Worm (Caenorhabditis elegans) whole organism, L4 larva: ENCODE data around the gene pdi-2.
A peak's percentile ranks its signal among the peaks of the same experiment; 100 is the strongest.

ENCODE experiments used
- F26F4.8 ChIP-seq: fragments of 200-800 bp; sonication (Bioruptor generic); conservative IDR thresholded peaks from 2 replicates; pipeline ENCODE4 v1.3.6; 2022; ENCODE audit warnings: missing genetic modification characterization, missing compliant biosample characterization
- F44E2.7 ChIP-seq: fragments of 200-800 bp; sonication (Bioruptor generic); IDR thresholded peaks from 2 replicates; pipeline ENCODE4 v2.1.2; 2022; ENCODE audit warnings: missing genetic modification characterization, missing compliant biosample characterization
- R02D3.7 ChIP-seq: fragments of 150-350 bp; sonication (generic microtip); optimal IDR thresholded peaks from 3 replicates; lab custom pipeline; 2014; ENCODE audit warnings: missing biosample characterization, missing genetic modification characterization
- T20F7.1 ChIP-seq: fragments of 200-800 bp; sonication (Bioruptor generic); optimal IDR thresholded peaks from 2 replicates; lab custom pipeline; 2018; ENCODE audit warnings: mild to moderate bottlenecking, missing genetic modification characterization, missing compliant biosample characterization
- Y48G9A.11 ChIP-seq: fragments of 200-800 bp; sonication (Bioruptor generic); IDR thresholded peaks from 2 replicates; pipeline ENCODE4 v1.3.6; 2022; ENCODE audit warnings: missing genetic modification reagents, missing genetic modification characterization, missing compliant biosample characterization
- aha-1 ChIP-seq: fragments of 150-350 bp; peaks from one replicate; lab custom pipeline; 2014; ENCODE audit warnings: missing biosample characterization, missing genetic modification characterization
- aly-2 ChIP-seq: sonication (generic microtip); optimal IDR thresholded peaks from 2 replicates; lab custom pipeline; 2018; ENCODE audit warnings: missing biosample characterization, missing genetic modification characterization
- attf-4 ChIP-seq: sonication (generic microtip); optimal IDR thresholded peaks from 3 replicates; lab custom pipeline; 2017; ENCODE audit warnings: missing biosample characterization, missing genetic modification characterization
- daf-16 ChIP-seq, 3 experiments: sonication (generic microtip); optimal IDR thresholded peaks; 2 replicates each; lab custom pipeline; 2016 to 2017; ENCODE audit warnings: missing genetic modification characterization in 3 of 3, missing genetic modification reagents in 3 of 3, mild to moderate bottlenecking in 2 of 3, missing compliant biosample characterization in 2 of 3, missing biosample characterization in 1 of 3, moderate library complexity in 1 of 3
- dmd-6 ChIP-seq: fragments of 200-800 bp; sonication (Bioruptor generic); IDR thresholded peaks from 2 replicates; pipeline ENCODE4 v1.3.6; 2022; ENCODE audit warnings: missing genetic modification reagents, missing genetic modification characterization, missing compliant biosample characterization
- dmd-8 ChIP-seq: fragments of 200-800 bp; sonication (Bioruptor generic); IDR thresholded peaks from 2 replicates; pipeline ENCODE4 v1.3.6; 2022; ENCODE audit warnings: missing genetic modification characterization, missing compliant biosample characterization
- egl-43 ChIP-seq: fragments of 200-800 bp; sonication (Bioruptor generic); IDR thresholded peaks from 2 replicates; pipeline ENCODE4 v1.3.6; 2022; ENCODE audit warnings: missing genetic modification reagents, missing genetic modification characterization, missing compliant biosample characterization
- hlh-11 ChIP-seq: fragments of 200-800 bp; sonication (Bioruptor generic); optimal IDR thresholded peaks from 2 replicates; lab custom pipeline; 2018; ENCODE audit warnings: mild to moderate bottlenecking, missing genetic modification characterization, missing compliant biosample characterization
- hlh-30 ChIP-seq: sonication (generic microtip); optimal IDR thresholded peaks from 2 replicates; lab custom pipeline; 2017; ENCODE audit warnings: antibody characterized with exemption, mild to moderate bottlenecking, missing genetic modification characterization, missing compliant biosample characterization; ENCODE audit not compliant: insufficient read depth
- jun-1 ChIP-seq: fragments of 150-350 bp; optimal IDR thresholded peaks from 2 replicates; lab custom pipeline; 2014; ENCODE audit warnings: missing biosample characterization, missing genetic modification reagents, missing genetic modification characterization
- lim-7 ChIP-seq: fragments of 200-800 bp; sonication (Bioruptor generic); IDR thresholded peaks from 2 replicates; pipeline ENCODE4 v1.3.6; 2022; ENCODE audit warnings: missing genetic modification characterization, missing compliant biosample characterization
- lin-1 ChIP-seq: fragments of 200-800 bp; sonication (Bioruptor generic); IDR thresholded peaks from 2 replicates; pipeline ENCODE4 v1.3.6; 2022; ENCODE audit warnings: missing genetic modification reagents, missing genetic modification characterization, missing compliant biosample characterization
- lin-15B ChIP-seq: fragments of 150-350 bp; sonication (generic microtip); optimal IDR thresholded peaks from 3 replicates; lab custom pipeline; 2014; ENCODE audit warnings: missing biosample characterization, missing genetic modification characterization
- lin-29 ChIP-seq: fragments of 200-800 bp; sonication (Bioruptor generic); IDR thresholded peaks from 2 replicates; pipeline ENCODE4 v1.3.6; 2022; ENCODE audit warnings: missing genetic modification reagents, missing genetic modification characterization, missing compliant biosample characterization
- lin-39 ChIP-seq: fragments of 150-350 bp; optimal IDR thresholded peaks from 2 replicates; lab custom pipeline; 2014; ENCODE audit warnings: missing biosample characterization, missing genetic modification reagents, missing genetic modification characterization
- mdt-29 ChIP-seq: fragments of 200-800 bp; sonication (Bioruptor generic); IDR thresholded peaks from 2 replicates; pipeline ENCODE4 v1.3.6; 2022; ENCODE audit warnings: missing genetic modification reagents, missing genetic modification characterization, missing compliant biosample characterization
- mxl-2 ChIP-seq: fragments of 200-800 bp; sonication (Bioruptor generic); conservative IDR thresholded peaks from 2 replicates; pipeline ENCODE4 v1.3.6; 2022; ENCODE audit warnings: missing genetic modification reagents, missing genetic modification characterization, missing compliant biosample characterization
- mxl-3 ChIP-seq: fragments of 200-800 bp; sonication (Bioruptor generic); optimal IDR thresholded peaks from 2 replicates; lab custom pipeline; 2018; ENCODE audit warnings: mild to moderate bottlenecking, missing genetic modification characterization, missing compliant biosample characterization
- nhr-11 ChIP-seq: fragments of 150-350 bp; optimal IDR thresholded peaks from 2 replicates; lab custom pipeline; 2014; ENCODE audit warnings: missing biosample characterization, missing genetic modification characterization
- nhr-25 ChIP-seq: sonication (generic microtip); optimal IDR thresholded peaks from 2 replicates; lab custom pipeline; 2017; ENCODE audit warnings: missing genetic modification characterization, mild to moderate bottlenecking, missing compliant biosample characterization, antibody characterized with exemption, moderate library complexity, borderline replicate concordance; ENCODE audit not compliant: insufficient read depth
- nhr-28 ChIP-seq: fragments of 150-350 bp; optimal IDR thresholded peaks from 2 replicates; lab custom pipeline; 2014; ENCODE audit warnings: missing biosample characterization, missing genetic modification characterization
- nhr-42 ChIP-seq: fragments of 200-800 bp; sonication (Bioruptor generic); IDR thresholded peaks from 2 replicates; pipeline ENCODE4 v1.3.6; 2022; ENCODE audit warnings: missing genetic modification characterization, missing compliant biosample characterization
- nhr-48 ChIP-seq: sonication (generic microtip); optimal IDR thresholded peaks from 2 replicates; lab custom pipeline; 2016; ENCODE audit warnings: mild to moderate bottlenecking, missing genetic modification characterization, missing compliant biosample characterization
- nhr-6 ChIP-seq: fragments of 150-350 bp; optimal IDR thresholded peaks from 2 replicates; lab custom pipeline; 2014; ENCODE audit warnings: missing biosample characterization, missing genetic modification characterization
- nhr-76 ChIP-seq: fragments of 150-350 bp; optimal IDR thresholded peaks from 2 replicates; lab custom pipeline; 2014; ENCODE audit warnings: missing biosample characterization, missing genetic modification characterization
- php-3 ChIP-seq: fragments of 200-800 bp; sonication (Bioruptor generic); IDR thresholded peaks from 2 replicates; pipeline ENCODE4 v1.3.6; 2022; ENCODE audit warnings: missing genetic modification reagents, missing genetic modification characterization, missing compliant biosample characterization
- pqm-1 ChIP-seq: sonication (generic microtip); optimal IDR thresholded peaks from 2 replicates; lab custom pipeline; 2017; ENCODE audit warnings: missing biosample characterization, missing genetic modification characterization
- spr-1 ChIP-seq: sonication (generic microtip); optimal IDR thresholded peaks from 2 replicates; lab custom pipeline; 2016; ENCODE audit warnings: mild to moderate bottlenecking, missing genetic modification characterization, missing compliant biosample characterization
- unc-39 ChIP-seq: sonication (generic microtip); optimal IDR thresholded peaks from 2 replicates; lab custom pipeline; 2017; ENCODE audit warnings: missing biosample characterization, missing genetic modification characterization
- unc-62 ChIP-seq, 3 experiments: fragments of 150-350 bp in 1 of 3; sonication (generic microtip); optimal IDR thresholded peaks in 2 of 3; peaks in 1 of 3; 1 replicate in 1 of 3; 2 replicates in 2 of 3; lab custom pipeline; 2014 to 2017; ENCODE audit warnings: missing biosample characterization in 3 of 3, missing genetic modification characterization in 3 of 3, missing genetic modification reagents in 3 of 3, missing genotype in 1 of 3
- vab-7 ChIP-seq: fragments of 200-800 bp; sonication (Bioruptor generic); IDR thresholded peaks from 2 replicates; pipeline ENCODE4 v1.3.6; 2022; ENCODE audit warnings: missing genetic modification reagents, missing genetic modification characterization, missing compliant biosample characterization
- zag-1 ChIP-seq: fragments of 150-350 bp; optimal IDR thresholded peaks from 2 replicates; lab custom pipeline; 2014; ENCODE audit warnings: missing biosample characterization, missing genetic modification characterization
- zfp-2 ChIP-seq: sonication (generic microtip); optimal IDR thresholded peaks from 2 replicates; lab custom pipeline; 2016; ENCODE audit warnings: mild to moderate bottlenecking, missing genetic modification characterization, missing compliant biosample characterization
- zfp-3 ChIP-seq: fragments of 200-800 bp; sonication (Bioruptor generic); conservative IDR thresholded peaks from 2 replicates; pipeline ENCODE4 v1.3.6; 2022; ENCODE audit warnings: missing genetic modification reagents, missing genetic modification characterization, missing compliant biosample characterization

Gene pdi-2

DNA sequence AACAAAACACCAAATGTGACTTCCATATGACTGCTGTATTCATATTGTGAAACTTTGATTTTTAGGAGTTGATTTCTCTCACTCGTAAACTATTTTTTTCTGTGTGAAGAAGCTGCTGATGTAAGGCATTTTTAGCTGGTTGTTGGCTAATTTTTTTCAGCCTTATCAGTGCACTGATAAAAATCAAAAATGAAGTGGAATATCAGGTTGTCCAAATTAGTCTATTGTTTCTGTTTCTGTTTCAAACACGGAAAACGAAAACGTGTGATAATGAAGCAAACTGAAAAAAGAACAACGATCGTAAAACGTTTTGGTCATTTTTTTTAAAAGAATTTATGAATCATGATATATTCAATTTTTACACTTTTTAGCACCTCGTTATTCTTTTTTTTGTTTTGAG lies 43.2 kb upstream of the pdi-2 start (continued):
- TF ChIP-seq Y48G9A.11 (GFP tag; lab: Robert Waterston, UW) (no peak), php-3 (GFP tag; lab: Robert Waterston, UW) (no peak), zag-1 (tag; lab: Kevin White, UChicago) (no peak), unc-39 (no peak), zfp-2 (tag; lab: Kevin White, UChicago) (no peak), nhr-11 (tag; lab: Kevin White, UChicago) (no peak), F44E2.7 (GFP tag; lab: Robert Waterston, UW) (no peak), egl-43 (no peak), mdt-29 (GFP tag; lab: Robert Waterston, UW) (no peak), nhr-28 (peak; percentile 70), dmd-8 (GFP tag; lab: Robert Waterston, UW) (no peak), lin-39 (tag; lab: Kevin White, UChicago) (no peak), daf-16 (GFP tag; optimal IDR thresholded peaks at IDR 0.05; lab: Kevin White, UChicago) (no peak), daf-16 (tag; optimal IDR thresholded peaks at IDR 0.05; lab: Kevin White, UChicago) (peak; percentile 65), attf-4 (tag; lab: Kevin White, UChicago) (no peak), spr-1 (tag; lab: Kevin White, UChicago) (no peak), nhr-76 (no peak), jun-1 (no peak), lin-15B (tag; lab: Kevin White, UChicago) (no peak), vab-7 (GFP tag; lab: Robert Waterston, UW) (no peak), aly-2 (tag; lab: Kevin White, UChicago) (no peak), mxl-3 (GFP tag; lab: Kevin White, UChicago) (no peak), lim-7 (no peak), hlh-11 (peak; percentile 62), dmd-6 (peak; percentile 36)

DNA sequence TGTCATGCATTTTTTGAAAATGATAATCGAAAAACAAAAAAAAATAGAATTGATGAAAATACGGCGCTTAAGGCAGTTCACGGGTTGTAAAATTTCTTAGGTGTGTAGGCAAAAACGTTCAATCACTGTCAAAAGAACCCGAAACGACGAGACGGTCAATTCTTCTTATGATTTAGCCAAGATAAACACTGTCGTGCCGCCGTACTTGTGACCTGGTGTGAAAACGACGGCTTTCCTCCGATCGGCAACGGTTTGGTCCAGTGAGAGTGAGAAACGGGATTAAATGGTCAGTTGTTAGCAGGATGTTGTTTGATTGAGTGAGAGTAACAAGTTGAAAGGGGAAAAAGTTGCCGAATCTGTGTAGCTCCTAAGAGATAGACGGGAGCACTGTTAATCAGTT lies 39.9 kb upstream of the pdi-2 start:
- TF ChIP-seq nhr-28 (peak; percentile 7), zfp-3 (GFP tag; lab: Robert Waterston, UW) (no peak), pqm-1 (no peak), nhr-42 (GFP tag; lab: Robert Waterston, UW) (no peak), nhr-76 (no peak), lin-1 (GFP tag; lab: Robert Waterston, UW) (no peak), hlh-30 (tag; lab: Kevin White, UChicago) (peak; percentile 62), unc-62 (GFP tag; optimal IDR thresholded peaks at IDR 0.05 in 1 of 2; lab: Kevin White, UChicago) (no peak), unc-62 (tag; optimal IDR thresholded peaks at IDR 0.05; lab: Kevin White, UChicago) (no peak), nhr-48 (tag; lab: Kevin White, UChicago) (no peak), nhr-11 (tag; lab: Kevin White, UChicago) (no peak), nhr-6 (tag; lab: Kevin White, UChicago) (no peak), mxl-3 (GFP tag; lab: Kevin White, UChicago) (no peak), nhr-25 (tag; lab: Kevin White, UChicago) (no peak), lin-29 (GFP tag; lab: Robert Waterston, UW) (no peak), T20F7.1 (GFP tag; lab: Kevin White, UChicago) (no peak), R02D3.7 (no peak), zfp-2 (tag; lab: Kevin White, UChicago) (no peak), aha-1 (tag; lab: Kevin White, UChicago) (peak; percentile 15), mxl-2 (no peak), F26F4.8 (GFP tag; lab: Robert Waterston, UW) (no peak)
